Worm (Caenorhabditis elegans): ENCODE data around the gene pqn-35.

pqn-35 gene

ce11 chrII:4667572-4667971 is 54.8 kb downstream of the pqn-35 start, which contains the start of gene fut-5:
fut-5 (minus strand) TSS chrII:4667672.
- TF ChIP-seq Y5F2A.4 (GFP tag; optimal IDR thresholded peaks at IDR 0.05) (no peak), aha-1 (tag) (peak; percentile 0)

DNA sequence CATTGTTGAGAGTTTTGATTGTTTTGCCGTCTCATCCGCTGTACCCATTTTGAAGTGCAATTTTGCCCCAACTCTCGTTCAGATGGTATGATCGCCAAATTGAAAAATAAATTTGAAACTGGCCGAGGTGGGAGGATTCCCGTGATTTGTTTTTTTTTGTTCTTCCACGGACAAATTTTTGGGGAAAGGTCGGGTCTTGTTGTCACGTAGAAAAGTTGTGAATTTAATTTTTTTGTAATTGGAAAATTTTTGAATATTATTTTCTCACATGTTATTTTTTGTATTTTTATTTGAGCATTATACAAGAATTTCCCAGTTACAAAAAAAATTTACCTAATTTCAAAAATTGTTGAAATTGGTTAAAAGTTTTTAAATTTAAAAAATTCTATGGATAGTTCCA is 58.9 kb downstream of the pqn-35 start, which contains the start of gene T05A7.6:
Gene T05A7.6, minus strand, starts transcription at position 101 of the 400 bp plus-strand sequence.
- TF ChIP-seq ces-1 (GFP tag; optimal IDR thresholded peaks at IDR 0.05) (no peak), Y75B8A.6 (GFP tag; IDR thresholded peaks at IDR 0.05) (no peak), snpc-4 (tag; optimal IDR thresholded peaks at IDR 0.05) (no peak), ceh-44 (GFP tag; IDR thresholded peaks at IDR 0.05) (no peak), fos-1 (tag; optimal IDR thresholded peaks at IDR 0.05) (no peak), jun-1 (tag; optimal IDR thresholded peaks at IDR 0.05) (no peak), dmd-9 (GFP tag; IDR thresholded peaks at IDR 0.05) (no peak), lin-15B (tag; optimal IDR thresholded peaks at IDR 0.05) (no peak), dmd-8 (GFP tag; IDR thresholded peaks at IDR 0.05) (no peak)

DNA sequence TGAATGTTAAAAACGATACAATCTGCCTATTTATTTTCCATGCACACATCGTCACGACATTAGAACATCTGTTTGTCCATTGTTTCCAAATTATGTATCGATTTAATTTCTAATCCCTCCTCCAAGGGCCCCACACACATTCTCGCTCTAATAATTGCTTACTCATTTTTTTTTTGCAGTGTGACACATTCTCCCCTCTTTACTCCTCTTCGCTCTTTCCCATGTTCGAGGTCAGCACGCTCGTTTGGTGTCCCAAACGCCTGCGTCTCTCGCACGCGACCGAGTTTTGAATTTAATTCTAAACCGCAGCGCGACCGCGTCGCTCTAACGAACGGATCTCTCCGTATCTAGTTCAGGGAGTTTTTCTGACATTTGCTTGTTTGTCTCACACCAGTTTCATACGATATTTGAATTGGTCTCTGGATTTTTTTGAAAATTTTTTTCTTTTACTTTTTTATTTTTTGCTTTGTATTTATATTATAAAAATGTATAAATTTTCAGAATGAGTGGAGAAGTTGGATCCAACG is 59.9 kb downstream of the pqn-35 start, which contains the start of the genes clec-140 and hmg-11:
Gene clec-140, plus strand, starts transcription at position 477 of the 527 bp plus-strand sequence.
Gene hmg-11, plus strand, starts transcription at position 502 of the 527 bp plus-strand sequence.
- TF ChIP-seq nhr-10 (tag; optimal IDR thresholded peaks at IDR 0.05) = no peak
- TF ChIP-seq pqm-1 (tag; optimal IDR thresholded peaks at IDR 0.05) = peak; percentile 66
- no peak for TF ChIP-seq nhr-11 (tag; optimal IDR thresholded peaks at IDR 0.05)
- TF ChIP-seq nhr-25 (tag; optimal IDR thresholded peaks at IDR 0.05; ENCODE audit: borderline replicate concordance, insufficient read depth) = peak; percentile 61
- TF ChIP-seq mxl-3 (GFP tag; optimal IDR thresholded peaks at IDR 0.05) = peak; percentile 87
- no peak for TF ChIP-seq nhr-111 (GFP tag; optimal IDR thresholded peaks at IDR 0.05)
- TF ChIP-seq Y48G9A.11 (GFP tag; IDR thresholded peaks at IDR 0.05) = no peak
- TF ChIP-seq F44E2.7 (GFP tag; IDR thresholded peaks at IDR 0.05) = no peak
- no peak for TF ChIP-seq arid-1 (GFP tag; conservative IDR thresholded peaks at IDR 0.05)
- TF ChIP-seq F26F4.8 (GFP tag; conservative IDR thresholded peaks at IDR 0.05) = no peak
- no peak for TF ChIP-seq ZK546.5 (tag; optimal IDR thresholded peaks at IDR 0.05)
- 0 out of 2 replicates have a peak, but pooled peaks have one; percentile 14 for TF ChIP-seq vab-7 (GFP tag; IDR thresholded peaks at IDR 0.05)
- TF ChIP-seq madf-5 (GFP tag; IDR thresholded peaks at IDR 0.05) = no peak
- TF ChIP-seq daf-8 (GFP tag; IDR thresholded peaks at IDR 0.05) = no peak
- TF ChIP-seq rbr-2 (tag; optimal IDR thresholded peaks at IDR 0.05) = peak; percentile 51
- no peak for TF ChIP-seq ceh-20 (GFP tag; IDR thresholded peaks at IDR 0.05)
- no peak for TF ChIP-seq T26A8.4 (GFP tag; IDR thresholded peaks at IDR 0.05)
- TF ChIP-seq hlh-30 (tag; optimal IDR thresholded peaks at IDR 0.05; ENCODE audit: insufficient read depth) = peak; percentile 91
- peak; percentile 50 for TF ChIP-seq nhr-28 (tag; optimal IDR thresholded peaks at IDR 0.05)
- no peak for TF ChIP-seq ceh-32 (tag; optimal IDR thresholded peaks at IDR 0.05; ENCODE audit: poor library complexity)
- TF ChIP-seq lim-7 (GFP tag; IDR thresholded peaks at IDR 0.05) = no peak
- TF ChIP-seq F49E8.2 (tag; optimal IDR thresholded peaks at IDR 0.05; ENCODE audit: borderline replicate concordance) = no peak
- TF ChIP-seq nhr-76 (tag; optimal IDR thresholded peaks at IDR 0.05) = no peak
- TF ChIP-seq php-3 (GFP tag; IDR thresholded peaks at IDR 0.05) = no peak
- no peak for TF ChIP-seq lin-15B (tag; optimal IDR thresholded peaks at IDR 0.05)
- no peak for TF ChIP-seq mep-1 (tag; optimal IDR thresholded peaks at IDR 0.05)
- TF ChIP-seq dmd-6 (GFP tag; IDR thresholded peaks at IDR 0.05) = peak; percentile 44
- no peak for TF ChIP-seq ceh-28 (tag; optimal IDR thresholded peaks at IDR 0.05)
- TF ChIP-seq mdl-1 (tag; optimal IDR thresholded peaks at IDR 0.05) = peak; percentile 55 to 92
- peak; percentile 60; the same call in 1 of the 2 replicates for TF ChIP-seq hmg-1.1 (GFP tag; IDR thresholded peaks at IDR 0.05)
- TF ChIP-seq hlh-11 (tag; optimal IDR thresholded peaks at IDR 0.05) = peak; percentile 66
- TF ChIP-seq set-16 (GFP tag; IDR thresholded peaks at IDR 0.05) = no peak
- peak; percentile 67 for TF ChIP-seq nhr-77 (tag; optimal IDR thresholded peaks at IDR 0.05)
- no peak for TF ChIP-seq daf-12 (tag; optimal IDR thresholded peaks at IDR 0.05)
- TF ChIP-seq lin-29 (GFP tag; IDR thresholded peaks at IDR 0.05) = no peak
- peak; percentile 40 for TF ChIP-seq dpl-1 (GFP tag; optimal IDR thresholded peaks at IDR 0.05)
- no peak for TF ChIP-seq R02D3.7 (tag; optimal IDR thresholded peaks at IDR 0.05)
- no peak for TF ChIP-seq egl-27 (tag; optimal IDR thresholded peaks at IDR 0.05)

Data from whole organism, L4 larva.